Worm (Caenorhabditis elegans) whole organism, young adult: Measurements from ENCODE around the gene idpp-5.
A peak's percentile ranks its signal among the peaks of the same experiment; 100 is the strongest.

Experiments
- F10E7.11 ChIP-seq: sonication (generic microtip); optimal IDR thresholded peaks from 2 replicates; lab custom pipeline; 2017; ENCODE audit warnings: mild to moderate bottlenecking, missing genetic modification characterization, moderate library complexity, missing compliant biosample characterization
- F23B12.7 ChIP-seq: sonication (generic microtip); optimal IDR thresholded peaks from 2 replicates; lab custom pipeline; 2017; ENCODE audit warnings: missing genetic modification characterization, mild to moderate bottlenecking, missing compliant biosample characterization, antibody characterized with exemption, moderate library complexity; ENCODE audit not compliant: insufficient read depth
- F39B2.1 ChIP-seq: fragments of 200-800 bp; sonication (Bioruptor generic); IDR thresholded peaks from 2 replicates; pipeline ENCODE4 v1.3.6; 2022; ENCODE audit warnings: missing genetic modification reagents, missing genetic modification characterization, missing compliant biosample characterization
- Y53F4B.3 ChIP-seq: fragments of 200-800 bp; sonication (Bioruptor generic); IDR thresholded peaks from 2 replicates; pipeline ENCODE4 v1.3.6; 2022; ENCODE audit warnings: missing genetic modification reagents, missing genetic modification characterization, missing compliant biosample characterization
- Y53G8AR.9 ChIP-seq: fragments of 200-800 bp; sonication (Bioruptor generic); conservative IDR thresholded peaks from 2 replicates; pipeline ENCODE4 v1.3.6; 2022; ENCODE audit warnings: missing genetic modification reagents, missing genetic modification characterization, missing compliant biosample characterization
- Y56A3A.18 ChIP-seq: fragments of 200-800 bp; sonication (Bioruptor generic); IDR thresholded peaks from 2 replicates; pipeline ENCODE4 v1.3.6; 2022; ENCODE audit warnings: missing genetic modification reagents, missing genetic modification characterization, missing compliant biosample characterization
- atf-7 ChIP-seq: sonication (generic microtip); optimal IDR thresholded peaks from 2 replicates; lab custom pipeline; 2017; ENCODE audit warnings: mild to moderate bottlenecking, missing genetic modification characterization, missing compliant biosample characterization
- bed-1 ChIP-seq: fragments of 200-800 bp; sonication (Bioruptor generic); IDR thresholded peaks from 2 replicates; pipeline ENCODE4 v1.3.6; 2022; ENCODE audit warnings: missing genetic modification reagents, missing genetic modification characterization, missing compliant biosample characterization
- ccch-3 ChIP-seq: fragments of 200-800 bp; sonication (Bioruptor generic); optimal IDR thresholded peaks from 2 replicates; lab custom pipeline; 2018; ENCODE audit warnings: mild to moderate bottlenecking, missing genetic modification characterization, missing compliant biosample characterization
- cebp-1 ChIP-seq, 2 experiments: fragments of 200-800 bp in 1 of 2; sonication (Bioruptor generic) in 1 of 2; sonication (generic microtip) in 1 of 2; IDR thresholded peaks in 1 of 2; optimal IDR thresholded peaks in 1 of 2; 2 replicates each; pipeline versions ENCODE4 v1.3.6 to Lab custom; 2017 to 2022; ENCODE audit warnings: missing compliant biosample characterization in 2 of 2, missing genetic modification characterization in 2 of 2, mild to moderate bottlenecking in 1 of 2, missing genetic modification reagents in 1 of 2, moderate library complexity in 1 of 2
- ceh-40 ChIP-seq: fragments of 200-800 bp; sonication (Bioruptor generic); IDR thresholded peaks from 2 replicates; pipeline ENCODE4 v1.3.6; 2022; ENCODE audit warnings: missing genetic modification characterization, missing compliant biosample characterization
- ceh-91 ChIP-seq: fragments of 200-800 bp; sonication (Bioruptor generic); IDR thresholded peaks from 2 replicates; pipeline ENCODE4 v1.3.6; 2022; ENCODE audit warnings: missing genetic modification reagents, missing genetic modification characterization, missing compliant biosample characterization
- chd-7 ChIP-seq: sonication (generic microtip); optimal IDR thresholded peaks from 2 replicates; lab custom pipeline; 2016; ENCODE audit warnings: mild to moderate bottlenecking, missing genetic modification characterization, moderate library complexity, missing compliant biosample characterization
- egl-18 ChIP-seq: fragments of 200-800 bp; sonication (Bioruptor generic); IDR thresholded peaks from 2 replicates; pipeline ENCODE4 v1.3.6; 2022; ENCODE audit warnings: missing genetic modification reagents, missing genetic modification characterization, missing compliant biosample characterization
- egrh-3 ChIP-seq: fragments of 200-800 bp; sonication (Bioruptor generic); IDR thresholded peaks from 2 replicates; pipeline ENCODE4 v1.3.6; 2022; ENCODE audit warnings: missing genetic modification reagents, missing genetic modification characterization, missing compliant biosample characterization
- ets-4 ChIP-seq: fragments of 200-800 bp; sonication (Bioruptor generic); optimal IDR thresholded peaks from 2 replicates; lab custom pipeline; 2018; ENCODE audit warnings: mild to moderate bottlenecking, missing genetic modification characterization, missing compliant biosample characterization
- fkh-3 ChIP-seq: sonication (generic microtip); optimal IDR thresholded peaks from 2 replicates; lab custom pipeline; 2016; ENCODE audit warnings: mild to moderate bottlenecking, missing genetic modification characterization, missing compliant biosample characterization
- gei-17 ChIP-seq: fragments of 200-800 bp; sonication (Bioruptor generic); optimal IDR thresholded peaks from 2 replicates; lab custom pipeline; 2018; ENCODE audit warnings: mild to moderate bottlenecking, missing genetic modification characterization, missing compliant biosample characterization
- hmg-1.2 ChIP-seq: fragments of 200-800 bp; sonication (Bioruptor generic); IDR thresholded peaks from 2 replicates; pipeline ENCODE4 v1.3.6; 2022; ENCODE audit warnings: missing genetic modification reagents, missing genetic modification characterization, missing compliant biosample characterization
- hmg-20 ChIP-seq: fragments of 200-800 bp; sonication (Bioruptor generic); IDR thresholded peaks from 2 replicates; pipeline ENCODE4 v1.3.6; 2022; ENCODE audit warnings: missing genetic modification reagents, missing genetic modification characterization, missing compliant biosample characterization
- hsf-1 ChIP-seq: fragments of 200-800 bp; sonication (Bioruptor generic); IDR thresholded peaks from 2 replicates; pipeline ENCODE4 v1.3.6; 2022; ENCODE audit warnings: missing genetic modification reagents, missing genetic modification characterization, missing compliant biosample characterization
- lag-1 ChIP-seq: fragments of 200-800 bp; sonication (Bioruptor generic); IDR thresholded peaks from 2 replicates; pipeline ENCODE4 v1.3.6; 2022; ENCODE audit warnings: missing genetic modification reagents, missing genetic modification characterization, missing compliant biosample characterization
- let-526 ChIP-seq: fragments of 200-800 bp; sonication (Bioruptor generic); IDR thresholded peaks from 2 replicates; pipeline ENCODE4 v1.3.6; 2022; ENCODE audit warnings: missing genetic modification reagents, missing genetic modification characterization, missing compliant biosample characterization
- let-607 ChIP-seq, 2 experiments: fragments of 200-800 bp in 1 of 2; sonication (Bioruptor generic) in 1 of 2; sonication (generic microtip) in 1 of 2; optimal IDR thresholded peaks; 2 replicates each; lab custom pipeline; 2016 to 2018; ENCODE audit warnings: mild to moderate bottlenecking in 2 of 2, missing compliant biosample characterization in 2 of 2, missing genetic modification characterization in 2 of 2, moderate library complexity in 2 of 2, missing genotype in 1 of 2
- lin-40 ChIP-seq: sonication (generic microtip); optimal IDR thresholded peaks from 2 replicates; lab custom pipeline; 2016; ENCODE audit warnings: missing genetic modification characterization, mild to moderate bottlenecking, missing compliant biosample characterization, missing genotype, missing genetic modification reagents
- lsl-1 ChIP-seq: fragments of 200-800 bp; sonication (Bioruptor generic); optimal IDR thresholded peaks from 2 replicates; lab custom pipeline; 2018; ENCODE audit warnings: mild to moderate bottlenecking, missing genetic modification characterization, moderate library complexity, missing compliant biosample characterization
- mel-28 ChIP-seq: sonication (generic microtip); optimal IDR thresholded peaks from 2 replicates; lab custom pipeline; 2016; ENCODE audit warnings: borderline replicate concordance, mild to moderate bottlenecking, missing genetic modification characterization, missing compliant biosample characterization
- mes-4 ChIP-seq: sonication (generic microtip); optimal IDR thresholded peaks from 2 replicates; lab custom pipeline; 2016; ENCODE audit warnings: missing genotype, missing genetic modification characterization, missing compliant biosample characterization
- mxl-1 ChIP-seq: sonication (generic microtip); optimal IDR thresholded peaks from 2 replicates; lab custom pipeline; 2016; ENCODE audit warnings: missing genetic modification characterization, missing compliant biosample characterization
- nfya-2 ChIP-seq: fragments of 200-800 bp; sonication (Bioruptor generic); IDR thresholded peaks from 2 replicates; pipeline ENCODE4 v1.3.6; 2022; ENCODE audit warnings: missing genetic modification reagents, missing genetic modification characterization, missing compliant biosample characterization
- nfyb-1 ChIP-seq: fragments of 200-800 bp; sonication (Bioruptor generic); IDR thresholded peaks from 2 replicates; pipeline ENCODE4 v1.3.6; 2022; ENCODE audit warnings: missing genetic modification reagents, missing genetic modification characterization, missing compliant biosample characterization
- nhr-179 ChIP-seq: sonication (generic microtip); optimal IDR thresholded peaks from 2 replicates; lab custom pipeline; 2016; ENCODE audit warnings: mild to moderate bottlenecking, missing genetic modification characterization, missing compliant biosample characterization
- nhr-90 ChIP-seq: sonication (generic microtip); optimal IDR thresholded peaks from 2 replicates; lab custom pipeline; 2016; ENCODE audit warnings: missing genotype, mild to moderate bottlenecking, missing genetic modification characterization, missing compliant biosample characterization
- rcor-1 ChIP-seq: fragments of 200-800 bp; sonication (Bioruptor generic); IDR thresholded peaks from 2 replicates; pipeline ENCODE4 v1.3.6; 2022; ENCODE audit warnings: missing genetic modification reagents, missing genetic modification characterization, missing compliant biosample characterization
- snpc-1.1 ChIP-seq: sonication (generic microtip); optimal IDR thresholded peaks from 2 replicates; lab custom pipeline; 2017; ENCODE audit warnings: missing genetic modification characterization, mild to moderate bottlenecking, missing compliant biosample characterization, antibody characterized with exemption, moderate library complexity, missing genotype, missing genetic modification reagents; ENCODE audit not compliant: insufficient read depth
- somi-1 ChIP-seq: fragments of 200-800 bp; sonication (Bioruptor generic); optimal IDR thresholded peaks from 2 replicates; lab custom pipeline; 2018; ENCODE audit warnings: mild to moderate bottlenecking, missing genetic modification characterization, missing compliant biosample characterization
- sptf-2 ChIP-seq: fragments of 200-800 bp; sonication (Bioruptor generic); optimal IDR thresholded peaks from 2 replicates; lab custom pipeline; 2018; ENCODE audit warnings: mild to moderate bottlenecking, missing genetic modification characterization, missing compliant biosample characterization
- tbp1 ChIP-seq: fragments of 200-800 bp; sonication (Bioruptor generic); optimal IDR thresholded peaks from 2 replicates; lab custom pipeline; 2018; ENCODE audit warnings: mild to moderate bottlenecking, missing genetic modification characterization, missing compliant biosample characterization
- tbx-9 ChIP-seq: sonication (generic microtip); optimal IDR thresholded peaks from 2 replicates; lab custom pipeline; 2016; ENCODE audit warnings: borderline replicate concordance, missing genetic modification characterization, inconsistent platforms, missing compliant biosample characterization
- unc-62 ChIP-seq: fragments of 150-350 bp; optimal IDR thresholded peaks from 2 replicates; lab custom pipeline; 2014; ENCODE audit warnings: missing biosample characterization, missing genetic modification reagents, missing genetic modification characterization
- zfh-2 ChIP-seq: fragments of 200-800 bp; sonication (Bioruptor generic); conservative IDR thresholded peaks from 2 replicates; pipeline ENCODE4 v1.3.6; 2022; ENCODE audit warnings: missing genetic modification reagents, missing genetic modification characterization, missing compliant biosample characterization
- ztf-25 ChIP-seq: fragments of 200-800 bp; sonication (Bioruptor generic); IDR thresholded peaks from 2 replicates; pipeline ENCODE4 v1.3.6; 2022; ENCODE audit warnings: missing genetic modification reagents, missing genetic modification characterization, missing compliant biosample characterization

Gene idpp-5

ce11 chrX:3758399-3758798 is 34.2 kb downstream of the idpp-5 start, which contains the start of gene T14G12.12:
TSS of gene T14G12.12 (minus strand) at chrX:3758499.
- TF ChIP-seq ceh-40 (GFP tag; lab: Robert Waterston, UW) (no peak), Y53G8AR.9 (no peak), rcor-1 (GFP tag; lab: Robert Waterston, UW) (no peak), fkh-3 (tag; lab: Kevin White, UChicago) (no peak), cebp-1 (GFP tag; IDR thresholded peaks at IDR 0.05; lab: Robert Waterston, UW) (no peak), cebp-1 (tag; optimal IDR thresholded peaks at IDR 0.05; lab: Kevin White, UChicago) (no peak), F39B2.1 (GFP tag; lab: Robert Waterston, UW) (no peak), tbx-9 (no peak), nhr-90 (tag; lab: Kevin White, UChicago) (no peak), let-607 (tag; optimal IDR thresholded peaks at IDR 0.05; lab: Kevin White, UChicago) (no peak), ztf-25 (GFP tag; lab: Robert Waterston, UW) (no peak), lag-1 (no peak), atf-7 (tag; lab: Kevin White, UChicago) (no peak), egl-18 (GFP tag; lab: Robert Waterston, UW) (no peak)

- TF ChIP-seq lsl-1 (no peak), mel-28 (tag; lab: Kevin White, UChicago) (no peak), tbp1 (GFP tag; lab: Kevin White, UChicago) (no peak), F10E7.11 (tag; lab: Kevin White, UChicago) (no peak), hmg-1.2 (GFP tag; lab: Robert Waterston, UW) (no peak), tbx-9 (no peak)
- TF ChIP-seq, all 124 proteins: peak for 0
Observed at ce11 chrX:3756238-3756637, 36.4 kb downstream of the idpp-5 start.

- TF ChIP-seq let-526 (GFP tag; lab: Robert Waterston, UW) (no peak), nhr-179 (tag; lab: Kevin White, UChicago) (no peak), F10E7.11 (tag; lab: Kevin White, UChicago) (no peak), hsf-1 (no peak), bed-1 (no peak), chd-7 (no peak), ccch-3 (GFP tag; lab: Kevin White, UChicago) (no peak), mxl-1 (tag; lab: Kevin White, UChicago) (no peak), lin-40 (no peak), snpc-1.1 (tag; lab: Kevin White, UChicago) (no peak), Y56A3A.18 (no peak), gei-17 (no peak), ets-4 (GFP tag; lab: Kevin White, UChicago) (no peak), F39B2.1 (GFP tag; lab: Robert Waterston, UW) (no peak)
Observed at ce11 chrX:3755753-3756152, 36.9 kb downstream of the idpp-5 start.

ce11 chrX:3755046-3755445 is 37.6 kb downstream of the idpp-5 start:
- TF ChIP-seq nfya-2 (GFP tag; lab: Robert Waterston, UW) (peak; percentile 58; the same call in 1 of the 2 replicates), bed-1 (0 out of 2 replicates have a peak, but pooled peaks have one; percentile 56)

- no peak for TF ChIP-seq mes-4 (tag; lab: Kevin White, UChicago)
- TF ChIP-seq fkh-3 (tag; lab: Kevin White, UChicago), result peak; percentile 15
- TF ChIP-seq nfyb-1 (GFP tag; lab: Robert Waterston, UW), result 0 out of 2 replicates have a peak, but pooled peaks have one; percentile 8
- TF ChIP-seq ceh-91, result no peak
- no peak for TF ChIP-seq somi-1
- TF ChIP-seq egrh-3 (GFP tag; lab: Robert Waterston, UW), result peak; percentile 82
- no peak for TF ChIP-seq hmg-20
- no peak for TF ChIP-seq F23B12.7 (tag; lab: Kevin White, UChicago)
- TF ChIP-seq zfh-2 (GFP tag; lab: Robert Waterston, UW), result peak; percentile 69; the same call in 1 of the 2 replicates
- no peak for TF ChIP-seq sptf-2 (GFP tag; lab: Kevin White, UChicago)
- no peak for TF ChIP-seq unc-62 (GFP tag; lab: Kevin White, UChicago)
- TF ChIP-seq Y53F4B.3 (GFP tag; lab: Robert Waterston, UW), result no peak
- TF ChIP-seq Y53G8AR.9, result no peak
- TF ChIP-seq Y56A3A.18, result no peak
- TF ChIP-seq mel-28 (tag; lab: Kevin White, UChicago), result no peak
Observed at ce11 chrX:3752443-3752842, 40.2 kb downstream of the idpp-5 start.
